Fruit fly (Drosophila melanogaster) whole organism, adult: ENCODE results near the gene CheB38a.
A peak's percentile ranks its signal among the peaks of the same experiment; 100 is the strongest.

Experiments
- CG11617 ChIP-seq: fragments of 200-800 bp; sonication (Bioruptor generic); optimal IDR thresholded peaks from 2 replicates; lab custom pipeline; 2017; ENCODE audit warnings: mild to moderate bottlenecking, missing biosample characterization, missing genetic modification reagents, missing genetic modification characterization
- CG12768 ChIP-seq: fragments of 200-800 bp; sonication (Bioruptor generic); optimal IDR thresholded peaks from 2 replicates; lab custom pipeline; 2017; ENCODE audit warnings: missing biosample characterization, missing genetic modification characterization, mild to moderate bottlenecking, moderate library complexity, missing genetic modification reagents
- CG14711 ChIP-seq: fragments of 200-800 bp; sonication (Bioruptor generic); optimal IDR thresholded peaks from 2 replicates; lab custom pipeline; 2018; ENCODE audit warnings: missing biosample characterization, mild to moderate bottlenecking, missing genetic modification characterization, moderate library complexity
- CG1620 ChIP-seq: fragments of 200-800 bp; sonication (Bioruptor generic); optimal IDR thresholded peaks from 2 replicates; lab custom pipeline; 2016; ENCODE audit warnings: missing biosample characterization, missing genetic modification characterization
- CG33017 ChIP-seq: fragments of 200-800 bp; sonication (Bioruptor generic); optimal IDR thresholded peaks from 2 replicates; lab custom pipeline; 2018; ENCODE audit warnings: missing biosample characterization, mild to moderate bottlenecking, missing genetic modification characterization, moderate library complexity
- CG5204 ChIP-seq: fragments of 200-800 bp; sonication (Bioruptor generic); optimal IDR thresholded peaks from 2 replicates; lab custom pipeline; 2016; ENCODE audit warnings: missing biosample characterization, missing genetic modification characterization
- CG7045 ChIP-seq: fragments of 200-800 bp; sonication (Bioruptor generic); optimal IDR thresholded peaks from 2 replicates; lab custom pipeline; 2017; ENCODE audit warnings: missing biosample characterization, mild to moderate bottlenecking, missing genetic modification characterization
- CG7101 ChIP-seq: fragments of 200-800 bp; sonication (Bioruptor generic); optimal IDR thresholded peaks from 2 replicates; lab custom pipeline; 2018; ENCODE audit warnings: missing biosample characterization, mild to moderate bottlenecking, missing genetic modification characterization, moderate library complexity
- Clk ChIP-seq: fragments of 200-800 bp; sonication (Bioruptor generic); optimal IDR thresholded peaks from 2 replicates; lab custom pipeline; 2017; ENCODE audit warnings: missing biosample characterization, missing genetic modification characterization
- Crg-1 ChIP-seq: fragments of 200-800 bp; sonication (Bioruptor generic); optimal IDR thresholded peaks from 2 replicates; lab custom pipeline; 2016; ENCODE audit warnings: missing biosample characterization, missing genetic modification characterization
- Hr96 ChIP-seq: fragments of 200-800 bp; sonication (Bioruptor generic); optimal IDR thresholded peaks from 2 replicates; lab custom pipeline; 2016; ENCODE audit warnings: missing biosample characterization, missing genetic modification characterization
- Mnt ChIP-seq: fragments of 200-800 bp; sonication (Bioruptor generic); optimal IDR thresholded peaks from 2 replicates; lab custom pipeline; 2016; ENCODE audit warnings: missing biosample characterization, mild to moderate bottlenecking, missing genetic modification characterization
- bab1 ChIP-seq: fragments of 200-800 bp; sonication (Bioruptor generic); optimal IDR thresholded peaks from 3 replicates; lab custom pipeline; 2019; ENCODE audit warnings: missing biosample characterization, mild to moderate bottlenecking, missing genetic modification characterization, moderate library complexity
- cic ChIP-seq: fragments of 200-800 bp; sonication (Bioruptor generic); optimal IDR thresholded peaks from 2 replicates; lab custom pipeline; 2017; ENCODE audit warnings: missing biosample characterization, mild to moderate bottlenecking, missing genetic modification characterization, moderate library complexity
- cnc ChIP-seq, 2 experiments: fragments of >200 bp; optimal IDR thresholded peaks; 2 replicates each; lab custom pipeline; 2017
- kay ChIP-seq: fragments of 200-800 bp; sonication (Bioruptor generic); peaks from one replicate; lab custom pipeline; 2016; ENCODE audit warnings: missing biosample characterization, missing genetic modification characterization, borderline replicate concordance
- ovo ChIP-seq: fragments of 200-800 bp; sonication (Bioruptor generic); optimal IDR thresholded peaks from 2 replicates; lab custom pipeline; 2016; ENCODE audit warnings: missing biosample characterization, missing genetic modification characterization
- pad ChIP-seq: fragments of 200-800 bp; sonication (Bioruptor generic); optimal IDR thresholded peaks from 3 replicates; lab custom pipeline; 2017; ENCODE audit warnings: missing biosample characterization, missing genetic modification characterization, mild to moderate bottlenecking, moderate library complexity, missing genetic modification reagents
- tj ChIP-seq: fragments of 200-800 bp; sonication (Bioruptor generic); optimal IDR thresholded peaks from 3 replicates; lab custom pipeline; 2017; ENCODE audit warnings: missing biosample characterization, mild to moderate bottlenecking, missing genetic modification characterization, moderate library complexity
- toe ChIP-seq: fragments of 200-800 bp; sonication (Bioruptor generic); optimal IDR thresholded peaks from 2 replicates; lab custom pipeline; 2016; ENCODE audit warnings: missing biosample characterization, missing genetic modification characterization

The CheB38a gene

dm6 chr2L:20851592-20851991, 33.3 kb upstream of the CheB38a start:
- no peak for TF ChIP-seq CG1620 (GFP tag; lab: Kevin White, UChicago)
- no peak for TF ChIP-seq toe (GFP tag; lab: Kevin White, UChicago)
- no peak for TF ChIP-seq CG7045 (GFP tag; lab: Kevin White, UChicago)
- no peak for TF ChIP-seq cic (GFP tag; lab: Kevin White, UChicago)

DNA sequence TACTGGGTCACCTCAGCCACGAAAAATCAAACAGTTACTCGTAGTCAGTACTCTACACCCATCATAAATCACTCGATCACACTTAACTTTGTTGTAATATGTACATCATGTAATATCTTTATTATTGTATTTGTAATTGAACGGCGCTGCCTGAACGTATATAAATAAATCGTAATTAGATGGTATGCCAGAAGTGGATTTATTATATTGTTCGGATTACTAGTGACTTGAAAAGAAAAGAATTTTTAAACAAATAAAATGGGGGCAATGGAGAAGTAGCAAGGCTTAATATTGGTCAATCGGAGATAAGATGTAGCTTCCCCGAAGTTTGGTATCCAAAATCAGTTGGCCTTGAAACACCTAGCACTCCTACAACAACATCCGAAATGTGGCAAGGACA, 30.7 kb upstream of the CheB38a start, which contains the start of gene CG14402:
CG14402 (plus strand) TSS at position 301 of the 400 bp plus-strand sequence.
- TF ChIP-seq Clk (GFP tag; lab: Kevin White, UChicago) = no peak
- no peak for TF ChIP-seq Hr96
- TF ChIP-seq CG14711 (tag; lab: Kevin White, UChicago) = no peak
- TF ChIP-seq CG12768 (GFP tag; lab: Kevin White, UChicago) = no peak
- no peak for TF ChIP-seq CG5204 (GFP tag; lab: Kevin White, UChicago)
- no peak for TF ChIP-seq toe (GFP tag; lab: Kevin White, UChicago)
- no peak for TF ChIP-seq Crg-1 (GFP tag; lab: Kevin White, UChicago)
- TF ChIP-seq CG1620 (GFP tag; lab: Kevin White, UChicago) = no peak
- TF ChIP-seq CG11617 = no peak
- TF ChIP-seq cnc (optimal IDR thresholded peaks at IDR 0.05; lab: Kevin White, UChicago) = no peak
- no peak for TF ChIP-seq tj (GFP tag; lab: Kevin White, UChicago)
- TF ChIP-seq Mnt = no peak
- no peak for TF ChIP-seq CG7101 (tag; lab: Kevin White, UChicago)
- TF ChIP-seq CG7045 (GFP tag; lab: Kevin White, UChicago) = no peak
- TF ChIP-seq ovo (GFP tag; lab: Kevin White, UChicago) = no peak
- no peak for TF ChIP-seq bab1
- no peak for TF ChIP-seq kay (GFP tag; lab: Kevin White, UChicago)
- no peak for TF ChIP-seq cic (GFP tag; lab: Kevin White, UChicago)
- no peak for TF ChIP-seq CG33017

- no peak for TF ChIP-seq Clk (GFP tag; lab: Kevin White, UChicago)
- no peak for TF ChIP-seq CG7101 (tag; lab: Kevin White, UChicago)
- TF ChIP-seq cic (GFP tag; lab: Kevin White, UChicago) = no peak
Observed at dm6 chr2L:20844381-20844780, 26.0 kb upstream of the CheB38a start.

DNA sequence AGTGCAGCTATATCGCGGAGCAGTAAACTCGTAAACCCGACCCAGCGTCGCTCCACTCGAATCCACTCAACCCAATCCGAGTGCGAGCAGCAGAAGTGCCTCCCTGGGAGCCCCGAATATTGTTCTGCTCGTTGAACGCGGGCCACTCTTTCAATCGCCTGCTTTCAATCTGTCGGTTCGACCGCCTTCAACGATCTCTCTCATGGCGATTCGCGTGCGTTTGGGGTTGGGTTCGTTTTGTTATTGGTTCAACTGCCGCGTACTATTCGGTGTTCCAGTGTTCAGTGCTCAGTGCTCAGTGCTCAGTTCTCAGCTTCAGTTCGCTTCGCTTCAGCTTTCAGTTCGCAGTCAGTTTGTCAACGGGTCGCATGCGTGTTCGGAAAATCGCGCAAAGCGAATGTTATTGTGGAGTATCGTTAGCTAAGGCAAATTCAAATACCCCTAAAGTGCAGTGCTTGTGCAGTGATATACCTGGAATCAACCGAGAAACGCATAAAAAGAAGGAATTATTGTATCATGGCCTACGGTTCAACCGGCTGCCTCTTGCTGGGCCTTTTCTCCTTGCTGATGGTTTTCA, 22.2 kb upstream of the CheB38a start, which contains the start of gene CG31676:
CG31676 (plus strand) TSS at position 289 of the 577 bp plus-strand sequence.
- TF ChIP-seq CG33017 (no peak), kay (GFP tag; lab: Kevin White, UChicago) (peak; percentile 50), Hr96 (no peak), toe (GFP tag; lab: Kevin White, UChicago) (no peak), cic (GFP tag; lab: Kevin White, UChicago) (no peak), cnc (optimal IDR thresholded peaks at IDR 0.05; lab: Kevin White, UChicago) (no peak)

dm6 chr2L:20840006-20840405, 21.7 kb upstream of the CheB38a start:
- no peak for TF ChIP-seq CG7045 (GFP tag; lab: Kevin White, UChicago)
- no peak for TF ChIP-seq Mnt
- no peak for TF ChIP-seq CG5204 (GFP tag; lab: Kevin White, UChicago)
- TF ChIP-seq ovo (GFP tag; lab: Kevin White, UChicago) = no peak
- no peak for TF ChIP-seq CG33017
- no peak for TF ChIP-seq cnc (optimal IDR thresholded peaks at IDR 0.05; lab: Kevin White, UChicago)
- no peak for TF ChIP-seq bab1
- no peak for TF ChIP-seq cic (GFP tag; lab: Kevin White, UChicago)

dm6 chr2L:20837885-20838284, 19.6 kb upstream of the CheB38a start, which contains the start of gene Spn38F:
Gene Spn38F, minus strand, starts transcription at chr2L:20837985.
- TF ChIP-seq Hr96 (no peak), cic (GFP tag; lab: Kevin White, UChicago) (no peak), ovo (GFP tag; lab: Kevin White, UChicago) (no peak), CG7045 (GFP tag; lab: Kevin White, UChicago) (no peak), CG14711 (tag; lab: Kevin White, UChicago) (no peak), bab1 (no peak), cnc (optimal IDR thresholded peaks at IDR 0.05; lab: Kevin White, UChicago) (no peak), pad (GFP tag; lab: Kevin White, UChicago) (no peak), CG7101 (tag; lab: Kevin White, UChicago) (no peak), tj (GFP tag; lab: Kevin White, UChicago) (no peak), CG12768 (GFP tag; lab: Kevin White, UChicago) (no peak), CG11617 (no peak), CG5204 (GFP tag; lab: Kevin White, UChicago) (no peak)

- TF ChIP-seq cnc (optimal IDR thresholded peaks at IDR 0.05; lab: Kevin White, UChicago) (no peak), bab1 (no peak)
Observed at dm6 chr2L:20835501-20835900, 17.2 kb upstream of the CheB38a start, which contains the start of gene Oseg5. Gene Oseg5, minus strand, starts transcription at chr2L:20835840.
